Worm (Caenorhabditis elegans) whole organism, late embryonic: ENCODE measurements around the gene mxl-2.

Experiments used
- F13H6.1 ChIP-seq: sonication (generic microtip); optimal IDR thresholded peaks from 2 replicates; lab custom pipeline; 2016; ENCODE audit warnings: missing genetic modification characterization, missing compliant biosample characterization
- ama-1 ChIP-seq: fragments of 150-350 bp; optimal IDR thresholded peaks from 2 replicates; lab custom pipeline; 2014
- ceh-22 ChIP-seq: sonication (generic microtip); optimal IDR thresholded peaks from 2 replicates; lab custom pipeline; 2017; ENCODE audit warnings: missing biosample characterization, missing genetic modification characterization
- ceh-24 ChIP-seq: sonication (generic microtip); optimal IDR thresholded peaks from 2 replicates; lab custom pipeline; 2016; ENCODE audit warnings: mild to moderate bottlenecking, missing genetic modification characterization, missing compliant biosample characterization
- elt-2 ChIP-seq: sonication (generic microtip); optimal IDR thresholded peaks from 2 replicates; lab custom pipeline; 2016; ENCODE audit warnings: missing genetic modification reagents, missing genetic modification characterization, missing compliant biosample characterization
- ets-4 ChIP-seq: sonication (generic microtip); optimal IDR thresholded peaks from 2 replicates; lab custom pipeline; 2016; ENCODE audit warnings: missing genetic modification characterization, missing compliant biosample characterization
- lin-11 ChIP-seq: fragments of 200-800 bp; sonication (Bioruptor generic); optimal IDR thresholded peaks from 2 replicates; lab custom pipeline; 2018; ENCODE audit warnings: mild to moderate bottlenecking, missing genetic modification characterization, missing compliant biosample characterization
- pha-4 ChIP-seq: fragments of 150-350 bp; optimal IDR thresholded peaks from 2 replicates; lab custom pipeline; 2018; ENCODE audit warnings: missing biosample characterization, missing genetic modification reagents, missing genetic modification characterization

DNA sequence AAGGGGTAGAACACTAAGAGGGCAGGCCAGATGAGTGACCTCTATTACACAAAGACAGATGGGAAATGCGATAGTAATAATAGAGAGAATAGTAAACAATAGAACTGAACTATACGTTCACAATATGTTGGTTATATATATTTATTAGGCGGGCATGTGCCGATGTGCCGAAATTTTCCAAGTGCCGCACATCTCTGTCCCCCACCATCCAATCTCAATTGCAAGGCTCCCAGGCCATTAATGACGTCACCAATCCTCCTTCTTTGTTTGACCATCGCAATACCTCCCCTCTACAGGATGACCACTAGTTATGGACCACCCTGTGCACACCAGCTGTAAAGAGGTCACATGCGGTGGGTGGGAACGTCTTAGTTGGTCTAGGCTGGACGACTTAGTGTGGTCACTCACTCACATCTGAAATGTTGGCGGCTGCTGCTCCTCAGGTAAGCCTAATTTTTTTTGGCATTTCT lies 8.8 kb downstream of the mxl-2 start, which contains the start of gene F40G9.6:
- TF ChIP-seq ama-1 (lab: Kevin White, UChicago) (no peak), ets-4 (tag; lab: Kevin White, UChicago) (no peak), ceh-22 (tag; lab: Kevin White, UChicago) (no peak), ceh-24 (tag; lab: Kevin White, UChicago) (no peak), pha-4 (tag; lab: Kevin White, UChicago) (no peak), lin-11 (tag; lab: Kevin White, UChicago) (no peak), F13H6.1 (tag; lab: Kevin White, UChicago) (no peak), elt-2 (tag; lab: Kevin White, UChicago) (no peak)
